Worm (Caenorhabditis elegans): ENCODE data around the gene hsp-4.

ce11 chrII:7340703-7341102, 11.7 kb downstream of the hsp-4 start:
- TF ChIP-seq elt-1 (tag; optimal IDR thresholded peaks at IDR 0.05; ENCODE audit: borderline replicate concordance, insufficient read depth) (no peak), ceh-83 (GFP tag; optimal IDR thresholded peaks at IDR 0.05) (no peak), hlh-1 (tag; optimal IDR thresholded peaks at IDR 0.05) (no peak), nhr-12 (tag; optimal IDR thresholded peaks at IDR 0.05) (no peak), cnd-1 (tag; optimal IDR thresholded peaks at IDR 0.05) (no peak), ztf-11 (tag; optimal IDR thresholded peaks at IDR 0.05) (no peak), nhr-28 (tag; optimal IDR thresholded peaks at IDR 0.05) (no peak)
